Worm (Caenorhabditis elegans): Measurements from ENCODE around the gene R02D5.10.

Gene R02D5.10

DNA sequence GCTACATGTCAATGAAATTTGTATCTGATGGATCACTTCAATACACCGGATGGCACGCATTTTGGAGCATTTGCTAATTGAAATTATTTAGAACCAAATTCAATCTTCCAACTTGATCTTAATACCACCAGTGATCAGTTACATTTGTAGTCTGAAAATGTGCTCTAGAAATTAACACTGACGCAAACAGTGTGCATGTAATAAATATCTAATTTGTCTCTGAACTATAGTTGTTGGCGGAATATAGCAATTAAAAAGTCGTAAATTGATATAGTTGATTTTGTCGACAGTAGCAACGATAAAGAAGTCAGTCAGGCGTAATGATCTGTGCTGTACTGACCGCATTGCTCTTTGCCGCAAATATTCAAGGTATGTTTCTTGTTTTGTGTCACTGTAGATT is 9.9 kb upstream of the R02D5.10 start, which contains the start of gene clec-227:
Gene clec-227, plus strand, starts transcription at position 301 of the 400 bp plus-strand sequence.
- TF ChIP-seq ahr-1 (tag; optimal IDR thresholded peaks at IDR 0.05) (no peak), ceh-30 (tag; optimal IDR thresholded peaks at IDR 0.05) (no peak), ceh-22 (tag; optimal IDR thresholded peaks at IDR 0.05) (no peak), pax-1 (tag; optimal IDR thresholded peaks at IDR 0.05) (no peak), T23F11.4 (GFP tag; optimal IDR thresholded peaks at IDR 0.05) (no peak), npax-4 (tag; optimal IDR thresholded peaks at IDR 0.05) (no peak), ceh-2 (tag; optimal IDR thresholded peaks at IDR 0.05) (no peak), unc-42 (tag; optimal IDR thresholded peaks at IDR 0.05) (no peak), elt-2 (tag; optimal IDR thresholded peaks at IDR 0.05) (no peak), pros-1 (tag; optimal IDR thresholded peaks at IDR 0.05) (no peak), ceh-14 (tag; optimal IDR thresholded peaks at IDR 0.05) (no peak), ceh-19 (GFP tag; optimal IDR thresholded peaks at IDR 0.05) (no peak), ceh-48 (tag; optimal IDR thresholded peaks at IDR 0.05) (no peak), nhr-11 (tag; optimal IDR thresholded peaks at IDR 0.05) (no peak), ceh-24 (tag; optimal IDR thresholded peaks at IDR 0.05) (no peak), ztf-16 (tag; optimal IDR thresholded peaks at IDR 0.05) (no peak), zip-5 (tag; optimal IDR thresholded peaks at IDR 0.05) (no peak), che-1 (tag; optimal IDR thresholded peaks at IDR 0.05) (no peak)

DNA sequence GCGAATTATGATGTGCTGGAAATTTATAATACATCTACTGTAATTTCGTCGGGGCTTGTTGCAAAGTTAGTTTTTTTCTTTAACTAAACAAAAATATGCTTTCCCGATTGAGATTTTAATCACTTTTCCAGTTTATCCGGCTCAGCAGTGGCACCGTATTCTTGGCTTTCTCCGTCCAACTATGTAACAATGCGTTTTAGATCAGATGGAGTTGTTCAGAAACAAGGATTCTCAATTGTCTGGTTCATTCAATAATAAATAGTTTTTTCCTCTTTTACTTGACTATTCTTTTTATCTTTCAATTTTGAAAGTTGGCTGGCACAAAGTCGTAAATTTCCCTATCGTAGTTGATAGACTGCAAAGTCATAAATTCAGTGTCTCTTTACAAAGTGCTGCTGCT is 8.0 kb upstream of the R02D5.10 start, which contains the start of gene clec-56:
Gene clec-56, plus strand, starts transcription at position 301 of the 400 bp plus-strand sequence.
- TF ChIP-seq unc-86 (tag; optimal IDR thresholded peaks at IDR 0.05) = no peak
- no peak for TF ChIP-seq pat-9 (tag; optimal IDR thresholded peaks at IDR 0.05)
- no peak for TF ChIP-seq ama-1 (optimal IDR thresholded peaks at IDR 0.05)
- no peak for TF ChIP-seq pax-1 (tag; optimal IDR thresholded peaks at IDR 0.05)

DNA sequence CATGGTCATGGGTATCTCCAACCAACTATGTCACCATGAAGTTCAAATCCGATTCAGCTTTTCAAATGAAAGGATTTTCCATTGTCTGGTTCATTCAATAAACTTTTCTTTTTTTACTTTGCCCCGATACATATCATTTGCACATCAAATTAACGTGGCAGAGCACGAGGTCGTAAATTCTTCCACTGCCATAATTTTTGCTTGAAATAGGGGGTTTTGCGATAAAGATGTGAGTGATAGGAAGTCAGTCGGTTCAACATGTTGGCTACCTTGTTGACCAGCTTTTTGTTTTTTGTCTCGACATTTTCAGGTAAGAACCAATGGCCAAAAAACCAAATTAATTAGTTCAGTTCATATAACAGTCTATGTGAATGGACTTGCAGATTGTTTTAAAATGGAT is 5.4 kb upstream of the R02D5.10 start, which contains the start of gene clec-54:
Gene clec-54, plus strand, starts transcription at position 224 of the 400 bp plus-strand sequence.
- no peak for TF ChIP-seq unc-86 (tag; optimal IDR thresholded peaks at IDR 0.05)
- no peak for TF ChIP-seq ceh-48 (tag; optimal IDR thresholded peaks at IDR 0.05)
- TF ChIP-seq hlh-13 (GFP tag; optimal IDR thresholded peaks at IDR 0.05) = no peak
- no peak for TF ChIP-seq madf-2 (tag; optimal IDR thresholded peaks at IDR 0.05)
- no peak for TF ChIP-seq ceh-30 (tag; optimal IDR thresholded peaks at IDR 0.05)
- no peak for TF ChIP-seq ceh-31 (tag; optimal IDR thresholded peaks at IDR 0.05)
- no peak for TF ChIP-seq Y22D7AL.16 (tag; optimal IDR thresholded peaks at IDR 0.05)
- TF ChIP-seq tbx-2 (tag; optimal IDR thresholded peaks at IDR 0.05) = no peak

DNA sequence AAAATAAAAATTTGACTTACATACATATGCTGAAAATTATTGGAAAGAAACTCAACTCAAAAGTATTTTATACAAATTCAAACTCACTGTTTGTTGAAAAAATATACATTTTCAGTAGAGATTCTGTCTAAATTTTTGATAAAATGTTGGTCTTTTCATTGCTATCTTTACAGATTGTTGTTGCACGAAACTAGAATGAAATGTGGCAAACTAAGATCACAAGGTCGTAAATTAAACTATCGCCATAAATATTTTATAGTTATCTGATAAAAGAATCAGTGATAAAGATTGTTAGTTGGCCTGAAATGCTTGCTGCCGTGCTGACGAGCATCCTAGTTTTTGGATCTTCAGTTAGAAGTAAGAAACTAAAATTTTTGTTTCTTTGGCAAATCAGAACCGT is 3.1 kb upstream of the R02D5.10 start, which contains the start of gene clec-55:
Gene clec-55, plus strand, starts transcription at position 301 of the 400 bp plus-strand sequence.
- TF ChIP-seq tbx-7 (tag; optimal IDR thresholded peaks at IDR 0.05) (no peak), ets-4 (tag; optimal IDR thresholded peaks at IDR 0.05) (no peak), pag-3 (tag; optimal IDR thresholded peaks at IDR 0.05; ENCODE audit: borderline replicate concordance) (no peak), elt-4 (tag; optimal IDR thresholded peaks at IDR 0.05) (no peak), pha-2 (tag; optimal IDR thresholded peaks at IDR 0.05) (no peak), npax-4 (tag; optimal IDR thresholded peaks at IDR 0.05) (no peak), pat-9 (tag; optimal IDR thresholded peaks at IDR 0.05) (no peak), sdc-2 (tag; optimal IDR thresholded peaks at IDR 0.05) (no peak), eyg-1 (tag; optimal IDR thresholded peaks at IDR 0.05) (no peak), syd-9 (tag; optimal IDR thresholded peaks at IDR 0.05) (no peak), rnt-1 (tag; optimal IDR thresholded peaks at IDR 0.05) (no peak), hlh-8 (tag; optimal IDR thresholded peaks at IDR 0.05) (no peak), T23F11.4 (GFP tag; optimal IDR thresholded peaks at IDR 0.05) (no peak), sox-2 (GFP tag; IDR thresholded peaks at IDR 0.05) (no peak), dmd-4 (tag; optimal IDR thresholded peaks at IDR 0.05; ENCODE audit: borderline replicate concordance) (no peak), C38D4.7 (GFP tag; optimal IDR thresholded peaks at IDR 0.05) (no peak)

All from whole organism, late embryonic.